Worm (Caenorhabditis elegans): Measurements from ENCODE around the gene clec-128.
A peak's percentile ranks its signal among the peaks of the same experiment; 100 is the strongest.
"Not testable (repeated sequence)": the region's sequence is repeated elsewhere in the genome, so short reads cannot be mapped to it uniquely, and the experiment has no call there.

Gene clec-128

DNA sequence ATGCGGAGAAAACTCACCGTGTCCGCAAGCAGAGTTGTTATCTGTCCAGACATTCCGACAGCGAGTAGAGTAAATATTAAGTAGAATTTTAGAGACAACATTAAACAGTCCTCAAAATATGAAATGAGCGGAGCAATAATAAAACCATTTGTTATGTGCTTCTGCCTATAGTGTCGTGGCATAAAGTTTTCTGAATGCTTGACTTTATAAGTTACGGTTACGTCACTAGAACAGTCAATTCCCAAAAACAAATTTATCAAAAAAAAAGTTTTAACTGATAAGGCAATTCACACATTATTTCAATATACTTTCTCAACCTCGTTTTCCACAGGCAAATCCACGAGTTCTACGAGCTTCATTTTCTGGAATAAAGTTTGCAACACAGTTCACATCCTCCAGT, 1.7 kb downstream of the clec-128 start, which contains the start of gene clec-127:
Gene clec-127 (minus strand): TSS at position 101 of the 400 bp plus-strand sequence.
- TF ChIP-seq atf-7 (tag; optimal IDR thresholded peaks at IDR 0.05) (no peak), B0336.3 (GFP tag; IDR thresholded peaks at IDR 0.05) (no peak), Y79H2A.3 (GFP tag; conservative IDR thresholded peaks at IDR 0.05) (no peak), F10E7.11 (tag; optimal IDR thresholded peaks at IDR 0.05) (no peak), ZK185.1 (tag; optimal IDR thresholded peaks at IDR 0.05; ENCODE audit: poor library complexity, severe bottlenecking) (no peak), die-1 (tag; optimal IDR thresholded peaks at IDR 0.05) (no peak), akir-1 (GFP tag; optimal IDR thresholded peaks at IDR 0.05) (no peak), nfyb-1 (GFP tag; IDR thresholded peaks at IDR 0.05) (no peak), efl-1 (GFP tag; optimal IDR thresholded peaks at IDR 0.05) (no peak), lir-1 (GFP tag; conservative IDR thresholded peaks at IDR 0.05) (no peak), madf-10 (tag; optimal IDR thresholded peaks at IDR 0.05) (no peak), rpc-1 (optimal IDR thresholded peaks at IDR 0.05) (no peak), rpc-1 (tag; optimal IDR thresholded peaks at IDR 0.05) (no peak), ceh-100 (GFP tag; IDR thresholded peaks at IDR 0.05) (no peak), snpc-1.3 (tag; optimal IDR thresholded peaks at IDR 0.05; ENCODE audit: insufficient read depth) (no peak), ztf-22 (GFP tag; optimal IDR thresholded peaks at IDR 0.05) (no peak), bed-1 (GFP tag; IDR thresholded peaks at IDR 0.05) (no peak)

DNA sequence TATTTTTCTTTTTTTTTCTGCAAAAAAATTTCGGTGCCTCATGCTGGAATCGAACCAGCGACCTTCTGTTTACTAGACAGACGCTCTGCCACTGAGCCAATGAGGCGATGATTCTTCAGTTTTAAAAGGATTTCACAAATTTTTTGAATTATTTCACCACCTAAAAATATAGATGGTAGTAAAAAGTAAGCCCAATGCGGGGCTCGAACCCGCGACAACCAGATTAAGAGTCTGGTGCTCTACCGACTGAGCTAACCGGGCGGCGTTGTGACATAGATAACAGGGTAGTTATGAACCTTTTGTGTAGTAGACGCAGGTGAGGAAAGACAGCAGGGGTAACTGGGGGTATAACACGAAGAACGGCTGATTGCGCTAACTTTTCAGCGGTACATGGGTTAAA, 3.3 kb downstream of the clec-128 start:
- TF ChIP-seq ekl-4 (GFP tag; IDR thresholded peaks at IDR 0.05) (peak; percentile 73; the same call in 1 of the 2 replicates), egl-18 (GFP tag; IDR thresholded peaks at IDR 0.05) (0 out of 2 replicates have a peak, but pooled peaks have one; percentile 39), ztf-18 (tag; optimal IDR thresholded peaks at IDR 0.05) (peak; percentile 50), mxl-1 (tag; optimal IDR thresholded peaks at IDR 0.05) (peak; percentile 34), T07F8.4 (tag; optimal IDR thresholded peaks at IDR 0.05) (peak; percentile 65), ztf-26 (tag; optimal IDR thresholded peaks at IDR 0.05) (peak; percentile 68), tbp1 (GFP tag; optimal IDR thresholded peaks at IDR 0.05) (peak; percentile 98), ztf-28 (GFP tag; IDR thresholded peaks at IDR 0.05) (peak; percentile 65; the same call in 1 of the 2 replicates), die-1 (tag; optimal IDR thresholded peaks at IDR 0.05) (peak; percentile 83), fkh-3 (tag; optimal IDR thresholded peaks at IDR 0.05) (peak; percentile 18), F39B2.1 (GFP tag; IDR thresholded peaks at IDR 0.05) (0 out of 2 replicates have a peak, but pooled peaks have one; percentile 52), egl-44 (GFP tag; IDR thresholded peaks at IDR 0.05) (0 out of 2 replicates have a peak, but pooled peaks have one; percentile 62), atf-7 (tag; optimal IDR thresholded peaks at IDR 0.05) (peak; percentile 70), efl-1 (GFP tag; optimal IDR thresholded peaks at IDR 0.05) (peak; percentile 22), nhr-120 (GFP tag; IDR thresholded peaks at IDR 0.05) (0 out of 2 replicates have a peak, but pooled peaks have one; percentile 18), lin-54 (GFP tag; optimal IDR thresholded peaks at IDR 0.05) (peak; percentile 55), let-526 (GFP tag; IDR thresholded peaks at IDR 0.05) (0 out of 2 replicates have a peak, but pooled peaks have one; percentile 41), F57C9.4 (tag; optimal IDR thresholded peaks at IDR 0.05) (peak; percentile 2), chd-7 (tag; optimal IDR thresholded peaks at IDR 0.05) (peak; percentile 57), ceh-100 (GFP tag; IDR thresholded peaks at IDR 0.05) (peak; percentile 41), snpc-4 (tag; optimal IDR thresholded peaks at IDR 0.05) (peak in 2 of 4 experiments; percentile 61 to 85), rcor-1 (GFP tag; IDR thresholded peaks at IDR 0.05) (peak; percentile 65; the same call in 1 of the 2 replicates), madf-6 (GFP tag; IDR thresholded peaks at IDR 0.05) (peak; percentile 74), nfyb-1 (GFP tag; IDR thresholded peaks at IDR 0.05) (peak; percentile 86), bed-2 (GFP tag; IDR thresholded peaks at IDR 0.05) (peak; percentile 78), xnd-1 (tag; optimal IDR thresholded peaks at IDR 0.05) (peak; percentile 44), dox-1 (GFP tag; IDR thresholded peaks at IDR 0.05) (peak; percentile 69), nhr-80 (tag; optimal IDR thresholded peaks at IDR 0.05) (peak; percentile 14), Y95B8A.8 (GFP tag; IDR thresholded peaks at IDR 0.05) (0 out of 2 replicates have a peak, but pooled peaks have one; percentile 38), zim-3 (tag; optimal IDR thresholded peaks at IDR 0.05) (peak; percentile 73), snpc-3.4 (tag; optimal IDR thresholded peaks at IDR 0.05) (peak; percentile 83), attf-6 (GFP tag; IDR thresholded peaks at IDR 0.05) (peak; percentile 60), B0261.1 (tag; optimal IDR thresholded peaks at IDR 0.05) (peak; percentile 91), F37B4.10 (GFP tag; IDR thresholded peaks at IDR 0.05) (0 out of 2 replicates have a peak, but pooled peaks have one; percentile 25)
- TF ChIP-seq snpc-4 (GFP tag; optimal IDR thresholded peaks at IDR 0.05), result not testable (repeated sequence)
